Worm (Caenorhabditis elegans): ENCODE data around the gene Y37E11B.2.

- TF ChIP-seq elt-3 (tag; optimal IDR thresholded peaks at IDR 0.05) (no peak), lin-39 (tag; optimal IDR thresholded peaks at IDR 0.05) (no peak), nhr-11 (tag; optimal IDR thresholded peaks at IDR 0.05) (no peak), sma-3 (GFP tag; optimal IDR thresholded peaks at IDR 0.05) (no peak), gmeb-1 (tag; optimal IDR thresholded peaks at IDR 0.05) (no peak)
These were observed 32.7 kb downstream of the Y37E11B.2 start for ce11 chrIV:3610987-3611386.
